Fruit fly (Drosophila melanogaster) whole organism, embryonic: ENCODE measurements around the gene isoQC.

ENCODE experiments used
- CG1024 ChIP-seq: fragments of 200-800 bp; sonication (Bioruptor generic); IDR thresholded peaks from 2 replicates; pipeline ENCODE4 v1.3.6; 2022; ENCODE audit warnings: missing biosample characterization, missing genetic modification characterization
- CG11398 ChIP-seq: fragments of 200-800 bp; sonication (Bioruptor generic); optimal IDR thresholded peaks from 2 replicates; lab custom pipeline; 2016; ENCODE audit warnings: missing biosample characterization, missing genetic modification characterization
- CG15514 ChIP-seq: fragments of 200-800 bp; sonication (Bioruptor generic); optimal IDR thresholded peaks from 3 replicates; lab custom pipeline; 2017; ENCODE audit warnings: missing biosample characterization, missing genetic modification characterization, mild to moderate bottlenecking, moderate library complexity, missing genetic modification reagents
- CG16863 ChIP-seq: fragments of 200-800 bp; sonication (Bioruptor generic); optimal IDR thresholded peaks from 3 replicates; lab custom pipeline; 2016; ENCODE audit warnings: missing biosample characterization, missing genetic modification characterization
- CG2889 ChIP-seq: fragments of 200-800 bp; sonication (Bioruptor generic); IDR thresholded peaks from 3 replicates; pipeline ENCODE4 v1.3.6; 2022; ENCODE audit warnings: missing biosample characterization, missing genetic modification characterization
- CG3065 ChIP-seq: fragments of 200-800 bp; sonication (Bioruptor generic); optimal IDR thresholded peaks from 2 replicates; lab custom pipeline; 2016; ENCODE audit warnings: missing biosample characterization, missing genetic modification characterization
- CG32772 ChIP-seq: fragments of 200-800 bp; sonication (Bioruptor generic); IDR thresholded peaks from 2 replicates; pipeline ENCODE4 v1.3.6; 2022; ENCODE audit warnings: missing biosample characterization, missing genetic modification characterization
- CG34376 ChIP-seq: fragments of 200-800 bp; sonication (Bioruptor generic); optimal IDR thresholded peaks from 2 replicates; lab custom pipeline; 2018; ENCODE audit warnings: missing biosample characterization, mild to moderate bottlenecking, missing genetic modification characterization
- CG7745 ChIP-seq: fragments of 200-800 bp; sonication (Bioruptor generic); optimal IDR thresholded peaks from 2 replicates; lab custom pipeline; 2018; ENCODE audit warnings: missing biosample characterization, mild to moderate bottlenecking, missing genetic modification characterization, moderate library complexity
- CG8924 ChIP-seq: fragments of 200-800 bp; optimal IDR thresholded peaks from 3 replicates; lab custom pipeline; 2019; ENCODE audit warnings: missing biosample characterization, mild to moderate bottlenecking, missing genetic modification characterization, moderate library complexity
- D19B ChIP-seq: fragments of 200-800 bp; sonication (Bioruptor generic); optimal IDR thresholded peaks from 2 replicates; lab custom pipeline; 2017; ENCODE audit warnings: missing biosample characterization, mild to moderate bottlenecking, missing genetic modification characterization
- Dfd ChIP-seq, 2 experiments: fragments of >200 bp; optimal IDR thresholded peaks; 2 replicates each; lab custom pipeline; 2017; ENCODE audit warnings: missing biosample characterization in 2 of 2, missing genetic modification characterization in 2 of 2
- E2f2 ChIP-seq: fragments of 200-800 bp; sonication (Bioruptor generic); IDR thresholded peaks from 2 replicates; pipeline ENCODE4 v1.3.6; 2022; ENCODE audit warnings: missing biosample characterization, missing genetic modification characterization
- Meics ChIP-seq: fragments of 200-800 bp; sonication (Bioruptor generic); optimal IDR thresholded peaks from 2 replicates; lab custom pipeline; 2017; ENCODE audit warnings: missing biosample characterization, mild to moderate bottlenecking, missing genetic modification characterization
- Nf-YA ChIP-seq: fragments of 200-800 bp; sonication (Bioruptor generic); IDR thresholded peaks from 2 replicates; pipeline ENCODE4 v1.3.6; 2022; ENCODE audit warnings: missing biosample characterization, missing genetic modification characterization
- Nf-YB ChIP-seq: fragments of 200-800 bp; sonication (Bioruptor generic); optimal IDR thresholded peaks from 3 replicates; lab custom pipeline; 2019; ENCODE audit warnings: missing biosample characterization, mild to moderate bottlenecking, missing genetic modification characterization, moderate library complexity
- NfI ChIP-seq: fragments of 200-800 bp; sonication (Bioruptor generic); optimal IDR thresholded peaks from 3 replicates; lab custom pipeline; 2018; ENCODE audit warnings: missing biosample characterization, mild to moderate bottlenecking, missing genetic modification characterization, moderate library complexity
- Opbp ChIP-seq: fragments of 200-800 bp; sonication (Bioruptor generic); IDR thresholded peaks from 3 replicates; pipeline ENCODE4 v1.3.6; 2022; ENCODE audit warnings: missing biosample characterization, missing genetic modification characterization; ENCODE audit not compliant: partially characterized antibody
- Pdp1 ChIP-seq, 2 experiments: fragments of 200-800 bp; sonication (Bioruptor generic); optimal IDR thresholded peaks; 3 replicates each; lab custom pipeline; 2016; ENCODE audit warnings: missing biosample characterization in 2 of 2, missing genetic modification characterization in 2 of 2, mild to moderate bottlenecking in 1 of 2, moderate library complexity in 1 of 2
- Ptx1 ChIP-seq: fragments of 200-800 bp; sonication (Bioruptor generic); IDR thresholded peaks from 2 replicates; pipeline ENCODE4 v1.3.6; 2022; ENCODE audit warnings: missing biosample characterization, missing genetic modification characterization
- ab ChIP-seq: fragments of 200-800 bp; sonication (Bioruptor generic); optimal IDR thresholded peaks from 2 replicates; lab custom pipeline; 2016; ENCODE audit warnings: missing biosample characterization, missing genetic modification characterization
- bbx ChIP-seq: fragments of 200-800 bp; sonication (Bioruptor generic); IDR thresholded peaks from 2 replicates; pipeline ENCODE4 v1.3.6; 2022; ENCODE audit warnings: missing biosample characterization, missing genetic modification characterization; ENCODE audit not compliant: partially characterized antibody
- cato ChIP-seq: fragments of 200-800 bp; sonication (Bioruptor generic); optimal IDR thresholded peaks from 2 replicates; lab custom pipeline; 2016; ENCODE audit warnings: missing biosample characterization, missing genetic modification characterization, borderline replicate concordance
- chinmo ChIP-seq: fragments of 200-800 bp; sonication (Bioruptor generic); IDR thresholded peaks from 4 replicates; pipeline ENCODE4 v1.3.6; 2022; ENCODE audit warnings: missing biosample characterization, missing genetic modification characterization; ENCODE audit not compliant: partially characterized antibody
- chn ChIP-seq: fragments of 200-800 bp; sonication (Bioruptor generic); optimal IDR thresholded peaks from 2 replicates; lab custom pipeline; 2016; ENCODE audit warnings: missing biosample characterization, missing genetic modification characterization
- crol ChIP-seq: fragments of 200-800 bp; sonication (Bioruptor generic); IDR thresholded peaks from 2 replicates; pipeline ENCODE4 v1.3.6; 2022; ENCODE audit warnings: missing biosample characterization, missing genetic modification characterization
- cwo ChIP-seq: fragments of 200-800 bp; sonication (Bioruptor generic); optimal IDR thresholded peaks from 3 replicates; lab custom pipeline; 2017; ENCODE audit warnings: missing biosample characterization, missing genetic modification characterization, mild to moderate bottlenecking, moderate library complexity, missing genetic modification reagents
- dan ChIP-seq: fragments of 200-800 bp; sonication (Bioruptor generic); IDR thresholded peaks from 2 replicates; pipeline ENCODE4 v1.3.6; 2022; ENCODE audit warnings: missing biosample characterization, missing genetic modification characterization
- ftz-f1 ChIP-seq: fragments of 200-800 bp; sonication (Bioruptor generic); optimal IDR thresholded peaks from 2 replicates; lab custom pipeline; 2016; ENCODE audit warnings: missing biosample characterization, missing genetic modification characterization
- gce ChIP-seq: fragments of 200-800 bp; sonication (Bioruptor generic); IDR thresholded peaks from 3 replicates; pipeline ENCODE4 v1.3.6; 2022; ENCODE audit warnings: missing biosample characterization, missing genetic modification characterization
- gem ChIP-seq: fragments of 200-800 bp; sonication (Bioruptor generic); optimal IDR thresholded peaks from 2 replicates; lab custom pipeline; 2019; ENCODE audit warnings: missing biosample characterization, mild to moderate bottlenecking, missing genetic modification characterization, moderate library complexity
- ham ChIP-seq: fragments of 200-800 bp; sonication (Bioruptor generic); IDR thresholded peaks from 2 replicates; pipeline ENCODE4 v1.3.6; 2022; ENCODE audit warnings: missing biosample characterization, missing genetic modification characterization
- hkb ChIP-seq, 2 experiments: fragments of 200-800 bp in 1 of 2; fragments of >200 bp in 1 of 2; sonication (Bioruptor generic) in 1 of 2; IDR thresholded peaks in 1 of 2; optimal IDR thresholded peaks in 1 of 2; 2 replicates each; pipeline versions ENCODE4 v1.3.6 to Lab custom; 2017 to 2022; ENCODE audit warnings: missing biosample characterization in 1 of 2, missing genetic modification characterization in 1 of 2
- inv ChIP-seq: fragments of 200-800 bp; sonication (Bioruptor generic); IDR thresholded peaks from 2 replicates; pipeline ENCODE4 v1.3.6; 2022; ENCODE audit warnings: missing biosample characterization, missing genetic modification characterization; ENCODE audit not compliant: partially characterized antibody
- jing ChIP-seq: fragments of 200-800 bp; sonication (Bioruptor generic); optimal IDR thresholded peaks from 2 replicates; lab custom pipeline; 2018; ENCODE audit warnings: missing biosample characterization, mild to moderate bottlenecking, missing genetic modification characterization
- ken ChIP-seq: fragments of 200-800 bp; sonication (Bioruptor generic); IDR thresholded peaks from 3 replicates; pipeline ENCODE4 v1.3.6; 2022; ENCODE audit warnings: missing biosample characterization, missing genetic modification characterization
- nerfin-2 ChIP-seq: fragments of 200-800 bp; sonication (Bioruptor generic); IDR thresholded peaks from 2 replicates; pipeline ENCODE4 v1.3.6; 2022; ENCODE audit warnings: missing biosample characterization, missing genetic modification characterization; ENCODE audit not compliant: partially characterized antibody
- nom ChIP-seq: fragments of 200-800 bp; sonication (Bioruptor generic); optimal IDR thresholded peaks from 2 replicates; lab custom pipeline; 2017; ENCODE audit warnings: missing biosample characterization, missing genetic modification characterization, mild to moderate bottlenecking, moderate library complexity, missing genetic modification reagents
- org-1 ChIP-seq: fragments of 200-800 bp; sonication (Bioruptor generic); optimal IDR thresholded peaks from 2 replicates; lab custom pipeline; 2017; ENCODE audit warnings: missing biosample characterization, missing genetic modification characterization
- ranshi ChIP-seq: fragments of 200-800 bp; sonication (Bioruptor generic); IDR thresholded peaks from 2 replicates; pipeline ENCODE4 v1.3.6; 2022; ENCODE audit warnings: missing biosample characterization, missing genetic modification characterization
- schlank ChIP-seq: fragments of 200-800 bp; sonication (Bioruptor generic); optimal IDR thresholded peaks from 2 replicates; lab custom pipeline; 2018; ENCODE audit warnings: missing biosample characterization, mild to moderate bottlenecking, missing genetic modification characterization
- sens ChIP-seq: fragments of 200-800 bp; sonication (Bioruptor generic); peaks from one replicate; lab custom pipeline; 2016; ENCODE audit warnings: missing biosample characterization, missing genetic modification characterization
- shn ChIP-seq: fragments of 200-800 bp; sonication (Bioruptor generic); optimal IDR thresholded peaks from 3 replicates; lab custom pipeline; 2016; ENCODE audit warnings: missing biosample characterization, missing genetic modification characterization
- slbo ChIP-seq: fragments of 200-800 bp; sonication (Bioruptor generic); IDR thresholded peaks from 2 replicates; pipeline ENCODE4 v1.3.6; 2022; ENCODE audit warnings: missing biosample characterization, missing genetic modification characterization
- sug ChIP-seq: fragments of 200-800 bp; optimal IDR thresholded peaks from 2 replicates; lab custom pipeline; 2019; ENCODE audit warnings: missing biosample characterization, mild to moderate bottlenecking, missing genetic modification characterization, moderate library complexity
- zen2 ChIP-seq: fragments of 200-800 bp; sonication (Bioruptor generic); IDR thresholded peaks from 3 replicates; pipeline ENCODE4 v1.3.6; 2022; ENCODE audit warnings: missing biosample characterization, missing genetic modification characterization; ENCODE audit not compliant: partially characterized antibody
- zf30C ChIP-seq: fragments of 200-800 bp; sonication (Bioruptor generic); optimal IDR thresholded peaks from 3 replicates; lab custom pipeline; 2018; ENCODE audit warnings: missing biosample characterization, mild to moderate bottlenecking, missing genetic modification characterization

Gene isoQC

dm6 chr3L:20511499-20512108 is 37.3 kb downstream of the isoQC start:
- TF ChIP-seq nerfin-2 (no peak), cwo (GFP tag; lab: Kevin White, UChicago) (peak; percentile 78), NfI (no peak), Nf-YB (no peak), CG3065 (no peak), ftz-f1 (GFP tag; lab: Kevin White, UChicago) (peak; percentile 36), D19B (GFP tag; lab: Kevin White, UChicago) (peak; percentile 64), Nf-YA (GFP tag; lab: Robert Waterston, UW) (no peak), E2f2 (GFP tag; lab: Robert Waterston, UW) (peak; percentile 25; the same call in 1 of the 2 replicates), ham (no peak), Meics (GFP tag; lab: Kevin White, UChicago) (no peak), CG16863 (no peak), ranshi (GFP tag; lab: Robert Waterston, UW) (no peak), chn (GFP tag; lab: Kevin White, UChicago) (no peak), CG34376 (GFP tag; lab: Kevin White, UChicago) (peak; percentile 68), CG2889 (no peak), gem (tag; lab: Kevin White, UChicago) (peak; percentile 30), CG8924 (tag; lab: Kevin White, UChicago) (no peak), Dfd (GFP tag; optimal IDR thresholded peaks at IDR 0.05; lab: Kevin White, UChicago) (no peak), jing (GFP tag; lab: Kevin White, UChicago) (no peak), nom (GFP tag; lab: Kevin White, UChicago) (peak; percentile 26), sug (tag; lab: Kevin White, UChicago) (peak; percentile 70), CG11398 (no peak), ab (GFP tag; lab: Kevin White, UChicago) (no peak), slbo (0 out of 2 replicates have a peak, but pooled peaks have one; percentile 6)

DNA sequence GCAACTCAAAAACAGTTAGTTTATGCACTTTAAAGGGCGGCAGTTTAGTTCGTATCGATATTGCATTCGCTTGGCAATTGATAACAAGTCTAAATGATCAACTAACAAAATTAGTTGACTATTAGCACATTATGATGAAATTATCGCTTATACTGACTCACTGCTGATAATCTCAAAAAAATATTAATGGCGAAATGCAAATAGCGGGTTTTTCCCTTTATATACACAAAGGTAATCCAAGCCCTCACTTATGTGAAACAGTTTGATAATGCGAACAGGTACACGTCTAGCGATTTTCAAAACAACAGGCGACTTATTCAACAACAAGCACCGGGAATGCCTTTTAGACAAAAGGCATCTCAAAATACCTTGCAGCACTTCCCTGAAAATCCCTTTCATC is 39.8 kb downstream of the isoQC start:
- TF ChIP-seq Pdp1 (GFP tag; optimal IDR thresholded peaks at IDR 0.05; lab: Kevin White, UChicago) (peak in 1 of 2 experiments; percentile 0), ken (GFP tag; lab: Robert Waterston, UW) (no peak), CG15514 (GFP tag; lab: Kevin White, UChicago) (no peak), sens (GFP tag; lab: Kevin White, UChicago) (peak; percentile 50), chinmo (0 out of 4 replicates have a peak, but pooled peaks have one; percentile 30)

DNA sequence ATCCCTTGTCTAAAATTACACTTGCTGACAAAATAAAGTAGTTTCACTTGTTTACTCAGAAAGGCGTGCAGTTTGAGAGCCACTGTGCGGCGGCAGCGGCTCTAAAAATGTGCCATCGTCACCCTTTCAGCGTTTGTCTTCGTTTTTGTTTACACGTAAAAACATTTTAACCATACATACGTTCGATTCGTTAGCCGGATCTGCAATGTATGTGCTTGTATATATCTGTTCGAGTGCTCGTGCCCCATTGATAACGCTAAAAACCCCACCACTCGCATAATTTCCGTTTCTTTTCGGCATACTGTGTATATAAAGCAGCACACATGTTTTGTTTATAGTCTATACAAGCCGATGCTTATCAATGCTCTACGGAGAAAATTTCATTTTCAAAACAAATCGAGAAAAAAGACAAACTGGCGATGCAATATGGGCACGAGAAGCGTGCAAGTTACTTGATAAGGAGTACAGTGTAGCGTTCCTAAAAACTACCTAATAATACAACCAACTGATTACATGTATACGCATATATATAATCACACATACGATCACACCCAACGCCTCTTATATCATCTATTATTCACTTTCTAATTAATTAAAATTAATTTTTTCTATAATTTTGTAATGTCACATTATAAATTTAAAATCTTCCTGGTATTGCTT is 42.4 kb downstream of the isoQC start:
- 0 out of 3 replicates have a peak, but pooled peaks have one; percentile 42 for TF ChIP-seq Opbp (GFP tag; lab: Robert Waterston, UW)
- TF ChIP-seq zf30C (GFP tag; lab: Kevin White, UChicago): peak; percentile 45
- no peak for TF ChIP-seq Nf-YA (GFP tag; lab: Robert Waterston, UW)
- 0 out of 3 replicates have a peak, but pooled peaks have one; percentile 53 for TF ChIP-seq gce (GFP tag; lab: Robert Waterston, UW)
- no peak for TF ChIP-seq cato (GFP tag; lab: Kevin White, UChicago)
- TF ChIP-seq crol: no peak
- no peak for TF ChIP-seq CG1024 (GFP tag; lab: Robert Waterston, UW)
- TF ChIP-seq zen2 (GFP tag; lab: Robert Waterston, UW): no peak
- peak; percentile 57 for TF ChIP-seq CG32772
- TF ChIP-seq schlank: no peak
- 0 out of 2 replicates have a peak, but pooled peaks have one; percentile 18 for TF ChIP-seq bbx (GFP tag; lab: Robert Waterston, UW)
- no peak for TF ChIP-seq ranshi (GFP tag; lab: Robert Waterston, UW)
- TF ChIP-seq CG7745: peak; percentile 53
- no peak for TF ChIP-seq shn (GFP tag; lab: Kevin White, UChicago)
- no peak for TF ChIP-seq org-1 (GFP tag; lab: Kevin White, UChicago)
- peak; percentile 45 for TF ChIP-seq Ptx1 (GFP tag; lab: Robert Waterston, UW)
- TF ChIP-seq inv: no peak
- no peak for TF ChIP-seq dan
- TF ChIP-seq hkb (optimal IDR thresholded peaks at IDR 0.05; lab: Kevin White, UChicago): no peak
- TF ChIP-seq hkb (GFP tag; IDR thresholded peaks at IDR 0.05; lab: Robert Waterston, UW): peak; percentile 16; the same call in 1 of the 2 replicates
